Fruit fly (Drosophila melanogaster) whole organism, embryonic: ENCODE measurements around the gene CG2772.

Experiments
- Adf1 ChIP-seq: fragments of 200-800 bp; sonication (Bioruptor generic); IDR thresholded peaks from 2 replicates; pipeline ENCODE4 v1.3.6; 2022; ENCODE audit warnings: missing biosample characterization, missing genetic modification characterization
- Blimp-1 ChIP-seq: fragments of 200-800 bp; sonication (Bioruptor generic); optimal IDR thresholded peaks from 3 replicates; lab custom pipeline; 2018; ENCODE audit warnings: missing biosample characterization, missing genetic modification characterization, mild to moderate bottlenecking, moderate library complexity, missing genetic modification reagents
- CG10366 ChIP-seq: fragments of 200-800 bp; sonication (Bioruptor generic); IDR thresholded peaks from 2 replicates; pipeline ENCODE4 v1.3.6; 2022; ENCODE audit warnings: missing biosample characterization, missing genetic modification characterization
- CG11398 ChIP-seq: fragments of 200-800 bp; sonication (Bioruptor generic); optimal IDR thresholded peaks from 2 replicates; lab custom pipeline; 2016; ENCODE audit warnings: missing biosample characterization, missing genetic modification characterization
- CG11456 ChIP-seq: fragments of 200-800 bp; sonication (Bioruptor generic); IDR thresholded peaks from 3 replicates; pipeline ENCODE4 v1.3.6; 2022; ENCODE audit warnings: missing biosample characterization, missing genetic modification characterization
- CG12744 ChIP-seq: fragments of 200-800 bp; sonication (Bioruptor generic); optimal IDR thresholded peaks from 2 replicates; lab custom pipeline; 2016; ENCODE audit warnings: missing biosample characterization, missing genetic modification characterization
- CG13123 ChIP-seq: fragments of 200-800 bp; sonication (Bioruptor generic); optimal IDR thresholded peaks from 2 replicates; lab custom pipeline; 2016; ENCODE audit warnings: missing biosample characterization, missing genetic modification characterization
- CG14014 ChIP-seq: fragments of 200-800 bp; sonication (Bioruptor generic); IDR thresholded peaks from 2 replicates; pipeline ENCODE4 v1.3.6; 2022; ENCODE audit warnings: missing biosample characterization, missing genetic modification characterization
- CG15011 ChIP-seq: fragments of 200-800 bp; sonication (Bioruptor generic); optimal IDR thresholded peaks from 3 replicates; lab custom pipeline; 2018; ENCODE audit warnings: missing biosample characterization, mild to moderate bottlenecking, missing genetic modification characterization
- CG18476 ChIP-seq: fragments of 200-800 bp; sonication (Bioruptor generic); optimal IDR thresholded peaks from 2 replicates; lab custom pipeline; 2016; ENCODE audit warnings: missing biosample characterization, mild to moderate bottlenecking, missing genetic modification characterization
- CG2120 ChIP-seq: fragments of 200-800 bp; sonication (Bioruptor generic); optimal IDR thresholded peaks from 3 replicates; lab custom pipeline; 2016; ENCODE audit warnings: missing biosample characterization, missing genetic modification characterization
- CG2678 ChIP-seq: fragments of 200-800 bp; sonication (Bioruptor generic); optimal IDR thresholded peaks from 3 replicates; lab custom pipeline; 2019; ENCODE audit warnings: missing biosample characterization, mild to moderate bottlenecking, missing genetic modification characterization, moderate library complexity
- CG3065 ChIP-seq: fragments of 200-800 bp; sonication (Bioruptor generic); optimal IDR thresholded peaks from 2 replicates; lab custom pipeline; 2016; ENCODE audit warnings: missing biosample characterization, missing genetic modification characterization
- CG31388 ChIP-seq: fragments of 200-800 bp; sonication (Bioruptor generic); optimal IDR thresholded peaks from 2 replicates; lab custom pipeline; 2016; ENCODE audit warnings: missing biosample characterization, missing genetic modification characterization
- CG34376 ChIP-seq: fragments of 200-800 bp; sonication (Bioruptor generic); optimal IDR thresholded peaks from 2 replicates; lab custom pipeline; 2018; ENCODE audit warnings: missing biosample characterization, mild to moderate bottlenecking, missing genetic modification characterization
- CG43689 ChIP-seq: fragments of 200-800 bp; sonication (Bioruptor generic); IDR thresholded peaks from 2 replicates; pipeline ENCODE4 v1.3.6; 2022; ENCODE audit warnings: missing biosample characterization, missing genetic modification characterization
- CG4424 ChIP-seq: fragments of 200-800 bp; sonication (Bioruptor generic); optimal IDR thresholded peaks from 3 replicates; lab custom pipeline; 2016; ENCODE audit warnings: missing biosample characterization, missing genetic modification characterization
- CG5245 ChIP-seq: fragments of 200-800 bp; sonication (Bioruptor generic); optimal IDR thresholded peaks from 3 replicates; lab custom pipeline; 2016; ENCODE audit warnings: missing biosample characterization, missing genetic modification characterization
- CG6683 ChIP-seq: fragments of 200-800 bp; sonication (Bioruptor generic); optimal IDR thresholded peaks from 2 replicates; lab custom pipeline; 2017; ENCODE audit warnings: missing biosample characterization, mild to moderate bottlenecking, missing genetic modification characterization, missing genetic modification reagents
- CG7786 ChIP-seq: fragments of 200-800 bp; sonication (Bioruptor generic); optimal IDR thresholded peaks from 2 replicates; lab custom pipeline; 2016; ENCODE audit warnings: missing biosample characterization, missing genetic modification characterization
- CG9932 ChIP-seq: fragments of 200-800 bp; sonication (Bioruptor generic); IDR thresholded peaks from 2 replicates; pipeline ENCODE4 v1.3.6; 2022; ENCODE audit warnings: missing biosample characterization, missing genetic modification characterization
- Camta ChIP-seq: fragments of 200-800 bp; sonication (Bioruptor generic); optimal IDR thresholded peaks from 2 replicates; lab custom pipeline; 2016; ENCODE audit warnings: missing biosample characterization, missing genetic modification characterization
- Dbx ChIP-seq: fragments of 200-800 bp; sonication (Bioruptor generic); IDR thresholded peaks from 3 replicates; pipeline ENCODE4 v1.3.6; 2022; ENCODE audit warnings: missing biosample characterization, missing genetic modification characterization
- E2f2 ChIP-seq: fragments of 200-800 bp; sonication (Bioruptor generic); IDR thresholded peaks from 2 replicates; pipeline ENCODE4 v1.3.6; 2022; ENCODE audit warnings: missing biosample characterization, missing genetic modification characterization
- Eip74EF ChIP-seq, 2 experiments: fragments of 200-800 bp in 1 of 2; fragments of >200 bp in 1 of 2; sonication (Bioruptor generic) in 1 of 2; optimal IDR thresholded peaks; 2 replicates each; lab custom pipeline; 2017 to 2019; ENCODE audit warnings: missing biosample characterization in 2 of 2, missing genetic modification characterization in 2 of 2, mild to moderate bottlenecking in 1 of 2, moderate library complexity in 1 of 2
- Fer2 ChIP-seq: fragments of 200-800 bp; sonication (Bioruptor generic); optimal IDR thresholded peaks from 2 replicates; lab custom pipeline; 2018; ENCODE audit warnings: missing biosample characterization, mild to moderate bottlenecking, missing genetic modification characterization, moderate library complexity
- Hr78 ChIP-seq, 2 experiments: fragments of 200-800 bp in 1 of 2; fragments of >200 bp in 1 of 2; sonication (Bioruptor generic) in 1 of 2; optimal IDR thresholded peaks; 2 replicates each; lab custom pipeline; 2017 to 2019; ENCODE audit warnings: missing biosample characterization in 2 of 2, missing genetic modification characterization in 2 of 2, mild to moderate bottlenecking in 1 of 2, moderate library complexity in 1 of 2
- NK7.1 ChIP-seq: fragments of 200-800 bp; sonication (Bioruptor generic); optimal IDR thresholded peaks from 3 replicates; lab custom pipeline; 2016; ENCODE audit warnings: missing biosample characterization, missing genetic modification characterization
- Neu2 ChIP-seq: fragments of 200-800 bp; sonication (Bioruptor generic); optimal IDR thresholded peaks from 3 replicates; lab custom pipeline; 2016; ENCODE audit warnings: missing biosample characterization, missing genetic modification characterization, borderline replicate concordance
- PHDP ChIP-seq: fragments of 200-800 bp; sonication (Bioruptor generic); optimal IDR thresholded peaks from 3 replicates; lab custom pipeline; 2018; ENCODE audit warnings: missing biosample characterization, mild to moderate bottlenecking, missing genetic modification characterization, moderate library complexity
- Spps ChIP-seq: fragments of 200-800 bp; sonication (Bioruptor generic); optimal IDR thresholded peaks from 2 replicates; lab custom pipeline; 2018; ENCODE audit warnings: missing biosample characterization, mild to moderate bottlenecking, missing genetic modification characterization
- TFAM ChIP-seq: fragments of 200-800 bp; sonication (Bioruptor generic); optimal IDR thresholded peaks from 2 replicates; lab custom pipeline; 2017; ENCODE audit warnings: missing biosample characterization, missing genetic modification characterization, inconsistent platforms
- Taf1 ChIP-seq: fragments of 200-800 bp; sonication (Bioruptor generic); IDR thresholded peaks from 2 replicates; pipeline ENCODE4 v1.3.6; 2022; ENCODE audit warnings: missing biosample characterization, missing genetic modification characterization
- Trl ChIP-seq, 3 experiments: fragments of >200 bp in 2 of 3; fragments of 200-800 bp in 1 of 3; sonication (Bioruptor generic) in 1 of 3; optimal IDR thresholded peaks; 2 replicates in 1 of 3; 3 replicates in 2 of 3; lab custom pipeline; 2016 to 2017; ENCODE audit warnings: missing biosample characterization in 1 of 3, missing genetic modification characterization in 1 of 3
- ac ChIP-seq: fragments of 200-800 bp; sonication (Bioruptor generic); optimal IDR thresholded peaks from 3 replicates; lab custom pipeline; 2017; ENCODE audit warnings: missing biosample characterization, mild to moderate bottlenecking, missing genetic modification characterization
- al ChIP-seq: fragments of 200-800 bp; sonication (Bioruptor generic); IDR thresholded peaks from 2 replicates; pipeline ENCODE4 v1.3.6; 2022; ENCODE audit warnings: missing biosample characterization, missing genetic modification characterization
- br ChIP-seq: fragments of >200 bp; optimal IDR thresholded peaks from 2 replicates; lab custom pipeline; 2017
- crc ChIP-seq: fragments of 200-800 bp; sonication (Bioruptor generic); optimal IDR thresholded peaks from 2 replicates; lab custom pipeline; 2016; ENCODE audit warnings: missing biosample characterization, missing genetic modification characterization
- dan ChIP-seq: fragments of 200-800 bp; sonication (Bioruptor generic); IDR thresholded peaks from 2 replicates; pipeline ENCODE4 v1.3.6; 2022; ENCODE audit warnings: missing biosample characterization, missing genetic modification characterization
- dmrt11E ChIP-seq: fragments of 200-800 bp; sonication (Bioruptor generic); optimal IDR thresholded peaks from 3 replicates; lab custom pipeline; 2018; ENCODE audit warnings: missing biosample characterization, mild to moderate bottlenecking, missing genetic modification characterization, moderate library complexity
- emc ChIP-seq: fragments of 200-800 bp; sonication (Bioruptor generic); optimal IDR thresholded peaks from 2 replicates; lab custom pipeline; 2016; ENCODE audit warnings: missing biosample characterization, missing genetic modification characterization
- gcm ChIP-seq: fragments of 200-800 bp; sonication (Bioruptor generic); optimal IDR thresholded peaks from 2 replicates; lab custom pipeline; 2019; ENCODE audit warnings: missing biosample characterization, mild to moderate bottlenecking, missing genetic modification characterization, moderate library complexity
- gro ChIP-seq: fragments of 200-800 bp; sonication (Bioruptor generic); optimal IDR thresholded peaks from 2 replicates; lab custom pipeline; 2016; ENCODE audit warnings: missing biosample characterization, missing genetic modification characterization
- hb ChIP-seq: fragments of 200-800 bp; sonication (Bioruptor generic); IDR thresholded peaks from 3 replicates; pipeline ENCODE4 v1.3.6; 2022; ENCODE audit warnings: missing biosample characterization, missing genetic modification characterization; ENCODE audit not compliant: partially characterized antibody
- jigr1 ChIP-seq: fragments of 200-800 bp; sonication (Bioruptor generic); IDR thresholded peaks from 3 replicates; pipeline ENCODE4 v1.3.6; 2022; ENCODE audit warnings: missing biosample characterization, missing genetic modification characterization
- knrl ChIP-seq: fragments of 200-800 bp; sonication (Bioruptor generic); IDR thresholded peaks from 3 replicates; pipeline ENCODE4 v1.3.6; 2022; ENCODE audit warnings: missing biosample characterization, missing genetic modification characterization; ENCODE audit not compliant: partially characterized antibody
- luna ChIP-seq: fragments of 200-800 bp; sonication (Bioruptor generic); optimal IDR thresholded peaks from 2 replicates; lab custom pipeline; 2016; ENCODE audit warnings: missing biosample characterization, missing genetic modification characterization
- oc ChIP-seq: fragments of 200-800 bp; sonication (Bioruptor generic); optimal IDR thresholded peaks from 2 replicates; lab custom pipeline; 2018; ENCODE audit warnings: missing biosample characterization, mild to moderate bottlenecking, missing genetic modification characterization, moderate library complexity
- pita ChIP-seq: fragments of 200-800 bp; sonication (Bioruptor generic); optimal IDR thresholded peaks from 2 replicates; lab custom pipeline; 2017; ENCODE audit warnings: missing biosample characterization, mild to moderate bottlenecking, missing genetic modification characterization
- toy ChIP-seq: fragments of 200-800 bp; sonication (Bioruptor generic); IDR thresholded peaks from 2 replicates; pipeline ENCODE4 v1.3.6; 2022; ENCODE audit warnings: missing biosample characterization, missing genetic modification characterization
- wor ChIP-seq: fragments of 200-800 bp; sonication (Bioruptor generic); IDR thresholded peaks from 2 replicates; pipeline ENCODE4 v1.3.6; 2022; ENCODE audit warnings: missing biosample characterization, missing genetic modification characterization

Gene CG2772

DNA sequence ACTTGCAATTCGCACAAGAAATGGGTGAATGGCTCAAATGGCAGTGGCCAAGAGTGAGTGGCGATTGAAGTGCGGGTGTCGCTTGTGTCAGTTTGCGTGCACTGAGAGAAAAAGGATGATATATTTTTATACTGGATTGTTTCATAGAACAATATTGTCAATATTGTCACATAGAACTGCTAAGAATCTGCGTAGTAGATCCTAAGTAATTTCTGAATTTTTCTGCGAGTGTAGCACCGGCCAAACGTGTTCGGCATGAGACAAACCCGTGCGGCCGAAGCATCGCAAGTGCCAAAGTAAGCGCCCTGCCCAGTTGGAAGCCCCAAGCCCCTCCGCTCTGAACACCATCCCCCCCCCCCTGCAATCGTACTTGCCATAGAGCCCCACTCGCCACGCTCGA, 5.5 kb upstream of the CG2772 start (continued):
- TF ChIP-seq CG43689 (GFP tag; lab: Robert Waterston, UW) (peak; percentile 34; the same call in 1 of the 2 replicates), knrl (GFP tag; lab: Robert Waterston, UW) (no peak), pita (GFP tag; lab: Kevin White, UChicago) (no peak), CG2678 (tag; lab: Kevin White, UChicago) (peak; percentile 74), ac (GFP tag; lab: Kevin White, UChicago) (no peak), CG15011 (GFP tag; lab: Kevin White, UChicago) (no peak), Spps (tag; lab: Kevin White, UChicago) (peak; percentile 21), Hr78 (GFP tag; optimal IDR thresholded peaks at IDR 0.05; lab: Kevin White, UChicago) (no peak), Fer2 (tag; lab: Kevin White, UChicago) (peak; percentile 3), Adf1 (no peak), Camta (GFP tag; lab: Kevin White, UChicago) (no peak), CG18476 (GFP tag; lab: Kevin White, UChicago) (no peak), Blimp-1 (GFP tag; lab: Kevin White, UChicago) (peak; percentile 73), CG11456 (GFP tag; lab: Robert Waterston, UW) (peak; percentile 74; the same call in 1 of the 3 replicates), wor (GFP tag; lab: Robert Waterston, UW) (peak; percentile 27; the same call in 1 of the 2 replicates), CG6683 (GFP tag; lab: Kevin White, UChicago) (peak; percentile 28), PHDP (tag; lab: Kevin White, UChicago) (peak; percentile 68), Dbx (GFP tag; lab: Robert Waterston, UW) (0 out of 3 replicates have a peak, but pooled peaks have one; percentile 43), br (lab: Kevin White, UChicago) (no peak), oc (tag; lab: Kevin White, UChicago) (peak; percentile 52), CG3065 (GFP tag; lab: Kevin White, UChicago) (no peak), CG13123 (GFP tag; lab: Kevin White, UChicago) (no peak), hb (no peak), gcm (peak; percentile 52), CG4424 (peak; percentile 65), jigr1 (GFP tag; lab: Robert Waterston, UW) (peak; percentile 70), dan (GFP tag; lab: Robert Waterston, UW) (no peak), al (GFP tag; lab: Robert Waterston, UW) (peak; percentile 54), CG7786 (GFP tag; lab: Kevin White, UChicago) (peak; percentile 33), Neu2 (GFP tag; lab: Kevin White, UChicago) (no peak), CG34376 (GFP tag; lab: Kevin White, UChicago) (no peak), emc (GFP tag; lab: Kevin White, UChicago) (no peak), CG9932 (GFP tag; lab: Robert Waterston, UW) (peak; percentile 59), Eip74EF (GFP tag; optimal IDR thresholded peaks at IDR 0.05; lab: Kevin White, UChicago) (no peak), CG31388 (GFP tag; lab: Kevin White, UChicago) (no peak), toy (GFP tag; lab: Robert Waterston, UW) (no peak), luna (GFP tag; lab: Kevin White, UChicago) (no peak), Taf1 (GFP tag; lab: Robert Waterston, UW) (peak; percentile 19; the same call in 1 of the 2 replicates), TFAM (GFP tag; lab: Kevin White, UChicago) (no peak), dmrt11E (tag; lab: Kevin White, UChicago) (no peak), CG14014 (GFP tag; lab: Robert Waterston, UW) (peak; percentile 68), NK7.1 (GFP tag; lab: Kevin White, UChicago) (no peak), CG11398 (GFP tag; lab: Kevin White, UChicago) (no peak), CG2120 (GFP tag; lab: Kevin White, UChicago) (peak; percentile 55), Trl (optimal IDR thresholded peaks at IDR 0.05; lab: Kevin White, UChicago) (no peak), Trl (GFP tag; optimal IDR thresholded peaks at IDR 0.05; lab: Kevin White, UChicago) (no peak), crc (GFP tag; lab: Kevin White, UChicago) (peak; percentile 17), CG12744 (GFP tag; lab: Kevin White, UChicago) (no peak), CG10366 (GFP tag; lab: Robert Waterston, UW) (peak; percentile 67), gro (GFP tag; lab: Kevin White, UChicago) (no peak), E2f2 (GFP tag; lab: Robert Waterston, UW) (peak; percentile 49), CG5245 (GFP tag; lab: Kevin White, UChicago) (peak; percentile 14)
